Fruit fly (Drosophila melanogaster): ENCODE data around the gene primo-2.

primo-2 gene

dm6 chr3R:13683624-13684568 lies 27.7 kb downstream of the primo-2 start, which contains the start of gene flfl (continued):
- TF ChIP-seq Hr3 (GFP tag; optimal IDR thresholded peaks at IDR 0.05) (no peak), sima (GFP tag; optimal IDR thresholded peaks at IDR 0.05) (no peak), Six4 (GFP tag; optimal IDR thresholded peaks at IDR 0.05) (no peak), Dll (GFP tag; IDR thresholded peaks at IDR 0.05; ENCODE audit: partially characterized antibody) (no peak), Hsf (GFP tag; optimal IDR thresholded peaks at IDR 0.05) (peak; percentile 0), Tbp (GFP tag; optimal IDR thresholded peaks at IDR 0.05) (peak; percentile 5), HmgD (GFP tag; optimal IDR thresholded peaks at IDR 0.05) (peak; percentile 49), MTF-1 (GFP tag; optimal IDR thresholded peaks at IDR 0.05; ENCODE audit: borderline replicate concordance) (peak; percentile 0), hbn (GFP tag; IDR thresholded peaks at IDR 0.05; ENCODE audit: partially characterized antibody) (no peak), CG32532 (GFP tag; IDR thresholded peaks at IDR 0.05) (no peak), Optix (GFP tag; IDR thresholded peaks at IDR 0.05) (no peak), CG3847 (GFP tag; IDR thresholded peaks at IDR 0.05) (no peak), Ssrp (tag; optimal IDR thresholded peaks at IDR 0.05) (no peak), Mrtf (GFP tag; IDR thresholded peaks at IDR 0.05) (no peak), CG13424 (tag; optimal IDR thresholded peaks at IDR 0.05) (no peak), CG12236 (GFP tag; optimal IDR thresholded peaks at IDR 0.05) (no peak), ase (GFP tag; IDR thresholded peaks at IDR 0.05) (no peak), Scr (GFP tag; IDR thresholded peaks at IDR 0.05; ENCODE audit: partially characterized antibody) (no peak), Usf (GFP tag; optimal IDR thresholded peaks at IDR 0.05) (no peak), bcd (GFP tag; optimal IDR thresholded peaks at IDR 0.05) (peak; percentile 29), CG4617 (GFP tag; optimal IDR thresholded peaks at IDR 0.05; ENCODE audit: borderline replicate concordance) (peak; percentile 57), tna (GFP tag; IDR thresholded peaks at IDR 0.05; ENCODE audit: partially characterized antibody) (no peak), ken (GFP tag; IDR thresholded peaks at IDR 0.05) (no peak), CG9797 (GFP tag; optimal IDR thresholded peaks at IDR 0.05) (peak; percentile 54), Ravus (GFP tag; IDR thresholded peaks at IDR 0.05) (no peak), onecut (GFP tag; IDR thresholded peaks at IDR 0.05) (no peak), gcm (GFP tag; optimal IDR thresholded peaks at IDR 0.05) (peak; percentile 15), zen2 (GFP tag; IDR thresholded peaks at IDR 0.05; ENCODE audit: partially characterized antibody) (no peak), CG6854 (GFP tag; optimal IDR thresholded peaks at IDR 0.05) (no peak), CG2116 (GFP tag; optimal IDR thresholded peaks at IDR 0.05) (peak; percentile 98), ATbp (GFP tag; optimal IDR thresholded peaks at IDR 0.05) (no peak), CG1529 (GFP tag; optimal IDR thresholded peaks at IDR 0.05) (no peak), slou (GFP tag; optimal IDR thresholded peaks at IDR 0.05) (no peak), lov (optimal IDR thresholded peaks at IDR 0.05) (no peak), lov (GFP tag; IDR thresholded peaks at IDR 0.05) (no peak), Max (GFP tag; optimal IDR thresholded peaks at IDR 0.05) (peak; percentile 1), CG18262 (tag; optimal IDR thresholded peaks at IDR 0.05) (no peak), lbe (GFP tag; optimal IDR thresholded peaks at IDR 0.05) (no peak), caup (GFP tag; optimal IDR thresholded peaks at IDR 0.05; ENCODE audit: severe bottlenecking) (no peak), amos (GFP tag; IDR thresholded peaks at IDR 0.05; ENCODE audit: partially characterized antibody) (no peak), ac (GFP tag; optimal IDR thresholded peaks at IDR 0.05) (no peak), Atf-2 (GFP tag; optimal IDR thresholded peaks at IDR 0.05) (no peak), sd (tag; optimal IDR thresholded peaks at IDR 0.05) (peak; percentile 33), CG11398 (GFP tag; optimal IDR thresholded peaks at IDR 0.05) (no peak), CG1602 (GFP tag; optimal IDR thresholded peaks at IDR 0.05) (no peak), CG14965 (GFP tag; optimal IDR thresholded peaks at IDR 0.05; ENCODE audit: borderline replicate concordance) (no peak), tup (GFP tag; optimal IDR thresholded peaks at IDR 0.05) (no peak), fd102C (GFP tag; optimal IDR thresholded peaks at IDR 0.05) (no peak), CG14014 (GFP tag; IDR thresholded peaks at IDR 0.05) (no peak)

Data from whole organism, embryonic.